Fruit fly (Drosophila melanogaster): ENCODE results near the gene Osi22.

Osi22 gene

DNA sequence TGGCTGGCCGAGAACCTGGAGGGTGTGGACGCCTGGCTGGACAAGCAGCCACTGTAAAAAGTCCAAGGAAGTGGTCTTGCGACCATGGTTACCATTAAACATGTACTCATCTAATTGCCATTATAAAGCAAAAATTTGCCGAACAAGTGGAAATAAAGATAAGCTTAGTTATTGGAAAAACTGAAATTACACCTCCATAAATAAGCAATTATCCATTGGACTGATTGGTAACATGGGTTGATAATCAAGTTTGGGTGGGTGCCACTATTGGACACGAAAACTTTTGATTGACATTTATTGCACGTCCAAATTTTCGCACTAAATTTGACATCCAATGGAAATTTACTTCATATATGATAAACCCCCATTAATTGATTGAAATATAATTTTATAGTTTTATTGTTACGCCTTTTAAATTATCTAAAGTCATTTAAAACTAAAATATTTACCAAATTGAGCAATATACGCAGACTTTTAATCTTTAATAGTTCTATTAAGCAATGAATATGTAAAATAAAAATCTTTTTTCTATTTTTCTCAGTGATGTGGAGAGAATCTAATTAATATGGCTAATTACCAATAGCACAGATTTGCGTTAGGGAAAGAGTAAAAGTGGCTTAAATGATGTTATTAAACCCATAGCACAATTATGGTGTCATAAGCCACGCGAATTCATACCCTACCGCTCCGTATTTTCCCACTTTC lies 7.8 kb downstream of the Osi22 start, which contains the start of gene CG8774:
Gene CG8774, plus strand, starts transcription at position 655 of the 705 bp plus-strand sequence.
- peak; percentile 57 for TF ChIP-seq Ets65A (GFP tag)
- TF ChIP-seq CG31365 (tag; optimal IDR thresholded peaks at IDR 0.05), result no peak
- TF ChIP-seq CG2678 (tag; optimal IDR thresholded peaks at IDR 0.05), result peak; percentile 30
- TF ChIP-seq exex (tag; optimal IDR thresholded peaks at IDR 0.05), result peak; percentile 69
- TF ChIP-seq sug (tag; optimal IDR thresholded peaks at IDR 0.05), result peak; percentile 55

DNA sequence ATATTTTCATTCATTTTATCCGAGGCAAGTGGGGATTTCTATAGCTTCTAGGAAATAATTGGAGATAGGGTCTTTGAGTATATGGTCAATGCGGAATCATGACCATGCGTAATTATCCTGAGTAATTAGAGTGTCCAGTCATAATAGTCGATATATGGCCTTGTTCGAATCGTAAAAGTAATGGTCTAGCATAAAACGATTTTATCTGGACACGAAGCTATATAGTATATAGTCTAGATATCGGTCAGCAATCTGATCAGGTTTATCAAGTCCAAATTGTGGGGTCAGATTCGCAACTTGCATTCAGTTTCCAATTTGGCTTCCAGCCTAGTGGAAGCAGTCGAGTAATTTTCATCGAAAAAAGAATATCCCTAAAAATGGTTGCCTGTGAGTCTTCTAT lies 11.9 kb downstream of the Osi22 start, which contains the start of gene CG32473:
Gene CG32473, plus strand, starts transcription at position 301 of the 400 bp plus-strand sequence.
- TF ChIP-seq yki (optimal IDR thresholded peaks at IDR 0.05) (no peak), sug (tag; optimal IDR thresholded peaks at IDR 0.05) (peak; percentile 8)

DNA sequence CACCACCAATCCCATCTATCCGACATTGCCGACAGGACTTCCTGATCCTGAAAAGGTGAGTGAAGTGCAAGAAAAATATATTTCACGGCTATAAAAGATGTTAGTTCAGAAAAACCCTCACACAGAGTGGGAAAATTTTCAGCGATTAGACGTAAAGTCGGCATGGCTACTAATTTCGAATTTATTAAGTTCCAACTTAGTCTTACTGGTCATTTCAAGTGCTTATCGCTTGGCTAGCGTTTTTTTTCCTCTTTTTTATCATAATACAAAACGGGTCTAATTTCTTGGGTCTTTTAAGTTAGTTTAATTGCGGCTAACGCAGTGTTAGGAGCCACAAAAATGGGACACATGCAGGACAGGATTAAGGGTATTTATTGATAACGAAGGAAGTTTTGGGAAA lies 12.7 kb downstream of the Osi22 start, which contains the start of gene CG43208:
Gene CG43208, plus strand, starts transcription at position 301 of the 400 bp plus-strand sequence.
- no peak for TF ChIP-seq Gsc (GFP tag; IDR thresholded peaks at IDR 0.05)
- no peak for TF ChIP-seq danr (GFP tag; IDR thresholded peaks at IDR 0.05)
- TF ChIP-seq mirr (GFP tag; optimal IDR thresholded peaks at IDR 0.05), result no peak
- no peak for TF ChIP-seq MBD-R2 (GFP tag; IDR thresholded peaks at IDR 0.05)
- TF ChIP-seq Hr39 (optimal IDR thresholded peaks at IDR 0.05), result no peak
- no peak for TF ChIP-seq gcm2 (GFP tag; optimal IDR thresholded peaks at IDR 0.05)
- TF ChIP-seq Hr51 (GFP tag; optimal IDR thresholded peaks at IDR 0.05), result no peak
- no peak for TF ChIP-seq cg (GFP tag; optimal IDR thresholded peaks at IDR 0.05)
- no peak for TF ChIP-seq Elba2 (GFP tag; optimal IDR thresholded peaks at IDR 0.05)
- no peak for TF ChIP-seq CG6689 (GFP tag; IDR thresholded peaks at IDR 0.05)
- TF ChIP-seq Bteb2 (GFP tag; optimal IDR thresholded peaks at IDR 0.05), result no peak
- TF ChIP-seq Blimp-1 (GFP tag; optimal IDR thresholded peaks at IDR 0.05), result no peak
- no peak for TF ChIP-seq Atf3 (GFP tag; optimal IDR thresholded peaks at IDR 0.05)
- no peak for TF ChIP-seq CG11456 (GFP tag; IDR thresholded peaks at IDR 0.05)
- no peak for TF ChIP-seq sim (GFP tag; IDR thresholded peaks at IDR 0.05)
- TF ChIP-seq mam (GFP tag; optimal IDR thresholded peaks at IDR 0.05), result no peak
- TF ChIP-seq CG14050 (GFP tag; IDR thresholded peaks at IDR 0.05), result no peak
- TF ChIP-seq CG8290 (GFP tag; optimal IDR thresholded peaks at IDR 0.05), result no peak
- no peak for TF ChIP-seq CG8290 (tag; optimal IDR thresholded peaks at IDR 0.05)
- no peak for TF ChIP-seq cwo (GFP tag; optimal IDR thresholded peaks at IDR 0.05)
- TF ChIP-seq dmrt11E (tag; optimal IDR thresholded peaks at IDR 0.05), result no peak

DNA sequence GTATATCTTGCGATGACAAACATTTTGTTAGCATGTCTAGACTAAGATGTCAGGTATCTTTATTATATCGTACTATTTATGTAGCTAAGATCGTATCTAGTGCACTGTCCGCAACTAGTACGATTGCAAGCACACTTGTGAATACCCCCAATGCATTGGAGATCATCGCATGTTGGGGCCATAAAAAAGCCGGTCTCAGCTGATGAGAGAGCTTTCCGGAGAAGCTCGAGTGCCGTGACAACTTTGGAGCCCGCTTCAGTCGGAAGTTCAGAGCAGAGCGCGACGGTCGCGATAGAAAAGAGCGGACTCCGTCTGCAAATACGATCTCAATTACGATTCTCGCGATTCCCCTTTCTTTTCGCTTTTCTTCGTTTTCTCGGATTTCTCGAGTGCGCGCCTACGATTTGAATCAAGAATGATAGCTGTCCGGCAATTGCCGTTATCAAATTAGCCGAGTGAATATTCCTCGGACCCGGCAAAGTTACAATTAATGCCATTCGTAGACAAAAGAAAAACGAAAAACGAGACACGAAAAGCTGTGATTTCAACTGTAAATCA lies 14.2 kb downstream of the Osi22 start:
- TF ChIP-seq ac (GFP tag; optimal IDR thresholded peaks at IDR 0.05) (no peak), sna (GFP tag; IDR thresholded peaks at IDR 0.05; ENCODE audit: partially characterized antibody) (0 out of 2 replicates have a peak, but pooled peaks have one; percentile 24), Jarid2 (GFP tag; optimal IDR thresholded peaks at IDR 0.05) (peak; percentile 36), CG13287 (GFP tag; IDR thresholded peaks at IDR 0.05; ENCODE audit: partially characterized antibody) (peak; percentile 40; the same call in 1 of the 2 replicates), chinmo (GFP tag; IDR thresholded peaks at IDR 0.05; ENCODE audit: partially characterized antibody) (0 out of 4 replicates have a peak, but pooled peaks have one; percentile 33), nmo (GFP tag; optimal IDR thresholded peaks at IDR 0.05) (no peak), wek (GFP tag; optimal IDR thresholded peaks at IDR 0.05) (peak; percentile 86), Trl (optimal IDR thresholded peaks at IDR 0.05) (peak; percentile 22 to 25), Trl (GFP tag; optimal IDR thresholded peaks at IDR 0.05) (no peak)

All from whole organism, embryonic.